Fruit fly (Drosophila melanogaster) S2 (cell line): ENCODE results near the gene Ide.

Experiments used
- CG8478 ChIP-seq: fragments of >200 bp; optimal IDR thresholded peaks from 2 replicates; lab custom pipeline; 2018
- CTCF ChIP-seq, 2 experiments: fragments of >200 bp; optimal IDR thresholded peaks; 2 replicates each; lab custom pipeline; 2018

dm6 chr3L:20385408-20385807 lies 9.7 kb upstream of the Ide start:
- TF ChIP-seq CTCF (optimal IDR thresholded peaks at IDR 0.05; lab: Kevin White, UChicago), result no peak
- no peak for TF ChIP-seq CG8478 (lab: Kevin White, UChicago)
